Fruit fly (Drosophila melanogaster): Measurements from ENCODE around the gene CG9525.

- TF ChIP-seq jing (GFP tag; optimal IDR thresholded peaks at IDR 0.05) (no peak), Hr39 (optimal IDR thresholded peaks at IDR 0.05) (no peak), Dp (GFP tag; optimal IDR thresholded peaks at IDR 0.05) (no peak), CG1603 (tag; optimal IDR thresholded peaks at IDR 0.05) (no peak), HLHmδ (GFP tag; optimal IDR thresholded peaks at IDR 0.05) (no peak), Ada2b (GFP tag; IDR thresholded peaks at IDR 0.05) (no peak), CG8089 (GFP tag; optimal IDR thresholded peaks at IDR 0.05) (no peak), Antp (GFP tag; optimal IDR thresholded peaks at IDR 0.05) (no peak), scrt (GFP tag; optimal IDR thresholded peaks at IDR 0.05) (no peak), disco-r (GFP tag; optimal IDR thresholded peaks at IDR 0.05) (no peak), trem (tag; optimal IDR thresholded peaks at IDR 0.05) (no peak)
Observed at dm6 chr2L:8991583-8991982, 29.4 kb upstream of the CG9525 start, which contains the start of gene CG9555.

All from whole organism, embryonic.